Worm (Caenorhabditis elegans) whole organism, L1 larva: ENCODE data around the gene lips-1.
A peak's percentile ranks its signal among the peaks of the same experiment; 100 is the strongest.

Source experiments
- C16A3.4 ChIP-seq: fragments of 150-350 bp; optimal IDR thresholded peaks from 2 replicates; lab custom pipeline; 2014; ENCODE audit warnings: missing biosample characterization, missing genetic modification characterization
- C34B4.2 ChIP-seq: sonication (generic microtip); optimal IDR thresholded peaks from 2 replicates; lab custom pipeline; 2017; ENCODE audit warnings: mild to moderate bottlenecking, missing genetic modification characterization, missing compliant biosample characterization
- Y116A8C.19 ChIP-seq: sonication (generic microtip); optimal IDR thresholded peaks from 2 replicates; lab custom pipeline; 2016; ENCODE audit warnings: missing compliant biosample characterization, missing genetic modification characterization, borderline replicate concordance
- aha-1 ChIP-seq: fragments of 150-350 bp; optimal IDR thresholded peaks from 2 replicates; lab custom pipeline; 2014; ENCODE audit warnings: missing biosample characterization, missing genetic modification characterization
- alr-1 ChIP-seq: fragments of 200-800 bp; sonication (Bioruptor generic); optimal IDR thresholded peaks from 2 replicates; lab custom pipeline; 2018; ENCODE audit warnings: borderline replicate concordance, mild to moderate bottlenecking, missing genetic modification characterization, missing compliant biosample characterization
- ama-1 ChIP-seq: fragments of 150-350 bp; optimal IDR thresholded peaks from 2 replicates; lab custom pipeline; 2014
- blmp-1 ChIP-seq: fragments of 150-350 bp; optimal IDR thresholded peaks from 2 replicates; lab custom pipeline; 2014; ENCODE audit warnings: missing biosample characterization, missing genetic modification characterization
- ceh-63 ChIP-seq: fragments of 200-800 bp; sonication (Bioruptor generic); optimal IDR thresholded peaks from 2 replicates; lab custom pipeline; 2018; ENCODE audit warnings: mild to moderate bottlenecking, missing genetic modification characterization, missing compliant biosample characterization
- ceh-8 ChIP-seq: fragments of 200-800 bp; sonication (Bioruptor generic); optimal IDR thresholded peaks from 2 replicates; lab custom pipeline; 2018; ENCODE audit warnings: mild to moderate bottlenecking, missing genetic modification characterization, moderate library complexity, missing compliant biosample characterization
- ceh-82 ChIP-seq, 3 experiments: fragments of 150-350 bp in 1 of 3; sonication (generic microtip) in 2 of 3; optimal IDR thresholded peaks; 2 replicates each; lab custom pipeline; 2014 to 2017; ENCODE audit warnings: missing biosample characterization in 3 of 3, missing genetic modification characterization in 3 of 3
- ceh-88 ChIP-seq: fragments of 200-800 bp; sonication (Bioruptor generic); IDR thresholded peaks from 2 replicates; pipeline ENCODE4 v1.3.6; 2022; ENCODE audit warnings: missing genetic modification characterization, missing compliant biosample characterization
- ceh-90 ChIP-seq: sonication (generic microtip); optimal IDR thresholded peaks from 2 replicates; lab custom pipeline; 2016; ENCODE audit warnings: missing genetic modification characterization, missing compliant biosample characterization
- dpl-1 ChIP-seq, 3 experiments: fragments of 150-350 bp in 2 of 3; sonication (generic microtip) in 1 of 3; optimal IDR thresholded peaks; 2 replicates each; lab custom pipeline; 2014 to 2017; ENCODE audit warnings: missing biosample characterization in 3 of 3, missing genetic modification characterization in 3 of 3, missing genetic modification reagents in 3 of 3
- efl-1 ChIP-seq, 4 experiments: fragments of 150-350 bp; optimal IDR thresholded peaks in 3 of 4; peaks in 1 of 4; 1 replicate in 1 of 4; 2 replicates in 3 of 4; lab custom pipeline; 2014; ENCODE audit warnings: missing biosample characterization in 2 of 4, missing genetic modification characterization in 2 of 4, missing genetic modification reagents in 2 of 4
- egl-13 ChIP-seq: sonication (generic microtip); optimal IDR thresholded peaks from 2 replicates; lab custom pipeline; 2016; ENCODE audit warnings: missing genotype, missing genetic modification reagents, missing genetic modification characterization, missing compliant biosample characterization
- elt-2 ChIP-seq: sonication (generic microtip); optimal IDR thresholded peaks from 2 replicates; lab custom pipeline; 2016; ENCODE audit warnings: missing genetic modification characterization, mild to moderate bottlenecking, inconsistent platforms, missing compliant biosample characterization, missing genetic modification reagents
- ets-5 ChIP-seq: fragments of 200-800 bp; sonication (Bioruptor generic); IDR thresholded peaks from 2 replicates; pipeline ENCODE4 v1.3.6; 2022; ENCODE audit warnings: missing genetic modification characterization, missing compliant biosample characterization
- fkh-10 ChIP-seq: sonication (generic microtip); optimal IDR thresholded peaks from 2 replicates; lab custom pipeline; 2017; ENCODE audit warnings: missing biosample characterization, missing genetic modification reagents, missing genetic modification characterization
- fkh-4 ChIP-seq: sonication (generic microtip); optimal IDR thresholded peaks from 2 replicates; lab custom pipeline; 2016; ENCODE audit warnings: missing compliant biosample characterization, missing genetic modification characterization, borderline replicate concordance
- fkh-8 ChIP-seq: sonication (generic microtip); optimal IDR thresholded peaks from 2 replicates; lab custom pipeline; 2016; ENCODE audit warnings: mild to moderate bottlenecking, missing genetic modification characterization, missing compliant biosample characterization
- fos-1 ChIP-seq: fragments of 150-350 bp; optimal IDR thresholded peaks from 2 replicates; lab custom pipeline; 2014; ENCODE audit warnings: missing biosample characterization, missing genetic modification characterization
- grh-1 ChIP-seq: fragments of 200-800 bp; sonication (Bioruptor generic); IDR thresholded peaks from 2 replicates; pipeline ENCODE4 v1.3.6; 2022; ENCODE audit warnings: missing genetic modification reagents, missing genetic modification characterization, missing compliant biosample characterization
- hlh-4 ChIP-seq: sonication (generic microtip); optimal IDR thresholded peaks from 2 replicates; lab custom pipeline; 2016; ENCODE audit warnings: mild to moderate bottlenecking, missing genetic modification characterization, missing compliant biosample characterization
- irx-1 ChIP-seq: sonication (generic microtip); optimal IDR thresholded peaks from 2 replicates; lab custom pipeline; 2016; ENCODE audit warnings: missing genetic modification characterization, missing compliant biosample characterization
- jun-1 ChIP-seq: fragments of 150-350 bp; optimal IDR thresholded peaks from 2 replicates; lab custom pipeline; 2014; ENCODE audit warnings: missing biosample characterization, missing genetic modification reagents, missing genetic modification characterization
- lin-14 ChIP-seq: fragments of 200-800 bp; sonication (Bioruptor generic); optimal IDR thresholded peaks from 2 replicates; lab custom pipeline; 2018; ENCODE audit warnings: mild to moderate bottlenecking, missing genetic modification characterization, moderate library complexity, missing compliant biosample characterization
- lin-39 ChIP-seq: fragments of 150-350 bp; optimal IDR thresholded peaks from 2 replicates; lab custom pipeline; 2014; ENCODE audit warnings: missing biosample characterization, missing genetic modification reagents, missing genetic modification characterization
- lir-3 ChIP-seq: sonication (generic microtip); optimal IDR thresholded peaks from 2 replicates; lab custom pipeline; 2016; ENCODE audit warnings: mild to moderate bottlenecking, missing genetic modification characterization, moderate library complexity, missing compliant biosample characterization; ENCODE audit not compliant: poor library complexity
- lsy-2 ChIP-seq, 2 experiments: fragments of 150-350 bp; optimal IDR thresholded peaks; 2 replicates each; lab custom pipeline; 2014; ENCODE audit warnings: missing biosample characterization in 2 of 2, missing genetic modification characterization in 2 of 2
- mep-1 ChIP-seq: fragments of 150-350 bp; optimal IDR thresholded peaks from 2 replicates; lab custom pipeline; 2014; ENCODE audit warnings: missing biosample characterization, missing genetic modification characterization
- nhr-11 ChIP-seq: fragments of 150-350 bp; optimal IDR thresholded peaks from 2 replicates; lab custom pipeline; 2014; ENCODE audit warnings: missing biosample characterization, missing genetic modification characterization
- nhr-12 ChIP-seq: sonication (generic microtip); optimal IDR thresholded peaks from 2 replicates; lab custom pipeline; 2017; ENCODE audit warnings: missing biosample characterization, missing genetic modification characterization
- nhr-19 ChIP-seq: fragments of 200-800 bp; sonication (Bioruptor generic); conservative IDR thresholded peaks from 2 replicates; pipeline ENCODE4 v1.3.6; 2022; ENCODE audit warnings: missing genetic modification characterization, missing compliant biosample characterization
- nhr-237 ChIP-seq: fragments of 150-350 bp; optimal IDR thresholded peaks from 2 replicates; lab custom pipeline; 2014; ENCODE audit warnings: missing biosample characterization, missing genetic modification characterization
- nhr-47 ChIP-seq: sonication (generic microtip); optimal IDR thresholded peaks from 2 replicates; lab custom pipeline; 2016; ENCODE audit warnings: mild to moderate bottlenecking, missing genetic modification characterization, moderate library complexity, missing compliant biosample characterization
- nhr-71 ChIP-seq: sonication (generic microtip); optimal IDR thresholded peaks from 2 replicates; lab custom pipeline; 2016; ENCODE audit warnings: mild to moderate bottlenecking, missing genetic modification characterization, moderate library complexity, missing compliant biosample characterization
- nhr-76 ChIP-seq: sonication (generic microtip); optimal IDR thresholded peaks from 2 replicates; lab custom pipeline; 2017; ENCODE audit warnings: missing biosample characterization, missing genetic modification characterization
- nhr-85 ChIP-seq: sonication (generic microtip); peaks from one replicate; lab custom pipeline; 2016; ENCODE audit warnings: missing genetic modification characterization, inconsistent platforms, missing compliant biosample characterization
- pax-3 ChIP-seq: fragments of 200-800 bp; sonication (Bioruptor generic); optimal IDR thresholded peaks from 2 replicates; lab custom pipeline; 2018; ENCODE audit warnings: mild to moderate bottlenecking, missing genetic modification characterization, moderate library complexity, missing compliant biosample characterization
- rnt-1 ChIP-seq: sonication (generic microtip); optimal IDR thresholded peaks from 2 replicates; lab custom pipeline; 2016; ENCODE audit warnings: mild to moderate bottlenecking, missing genetic modification characterization, moderate library complexity, missing compliant biosample characterization
- skn-1 ChIP-seq: fragments of 150-350 bp; optimal IDR thresholded peaks from 2 replicates; lab custom pipeline; 2014; ENCODE audit warnings: missing biosample characterization, missing genetic modification characterization
- snpc-4 ChIP-seq: fragments of 150-350 bp; optimal IDR thresholded peaks from 2 replicates; lab custom pipeline; 2014; ENCODE audit warnings: missing biosample characterization, missing genetic modification characterization
- sox-4 ChIP-seq: sonication (generic microtip); optimal IDR thresholded peaks from 2 replicates; lab custom pipeline; 2016; ENCODE audit warnings: missing genetic modification characterization, missing compliant biosample characterization
- sup-37 ChIP-seq: fragments of 200-800 bp; sonication (Bioruptor generic); optimal IDR thresholded peaks from 2 replicates; lab custom pipeline; 2018; ENCODE audit warnings: mild to moderate bottlenecking, missing genetic modification characterization, missing compliant biosample characterization
- swsn-7 ChIP-seq: sonication (generic microtip); optimal IDR thresholded peaks from 2 replicates; lab custom pipeline; 2016; ENCODE audit warnings: missing genetic modification characterization, missing compliant biosample characterization
- tbx-2 ChIP-seq: sonication (generic microtip); optimal IDR thresholded peaks from 2 replicates; lab custom pipeline; 2016; ENCODE audit warnings: missing genetic modification characterization, missing compliant biosample characterization
- tlp-1 ChIP-seq: fragments of 150-350 bp; optimal IDR thresholded peaks from 2 replicates; lab custom pipeline; 2014; ENCODE audit warnings: missing biosample characterization, missing genetic modification characterization
- unc-130 ChIP-seq: fragments of 150-350 bp; optimal IDR thresholded peaks from 2 replicates; lab custom pipeline; 2017; ENCODE audit warnings: missing biosample characterization, missing genetic modification characterization, inconsistent platforms
- unc-30 ChIP-seq: sonication (generic microtip); optimal IDR thresholded peaks from 2 replicates; lab custom pipeline; 2017; ENCODE audit warnings: missing biosample characterization, missing genetic modification characterization
- unc-86 ChIP-seq: sonication (generic microtip); optimal IDR thresholded peaks from 2 replicates; lab custom pipeline; 2016; ENCODE audit warnings: missing genetic modification characterization, missing compliant biosample characterization
- vab-15 ChIP-seq: sonication (generic microtip); optimal IDR thresholded peaks from 2 replicates; lab custom pipeline; 2017; ENCODE audit warnings: missing genotype, mild to moderate bottlenecking, missing genetic modification characterization, missing compliant biosample characterization
- xbp-1 ChIP-seq: sonication (generic microtip); optimal IDR thresholded peaks from 2 replicates; lab custom pipeline; 2016; ENCODE audit warnings: missing genetic modification characterization, missing compliant biosample characterization
- zag-1 ChIP-seq: fragments of 150-350 bp; optimal IDR thresholded peaks from 2 replicates; lab custom pipeline; 2014; ENCODE audit warnings: missing biosample characterization, missing genetic modification characterization
- zip-4 ChIP-seq: fragments of 200-800 bp; sonication (Bioruptor generic); optimal IDR thresholded peaks from 2 replicates; lab custom pipeline; 2018; ENCODE audit warnings: mild to moderate bottlenecking, missing genetic modification characterization, moderate library complexity, missing compliant biosample characterization

The lips-1 gene

ce11 chrX:12513415-12513814 lies 20.8 kb downstream of the lips-1 start:
- TF ChIP-seq irx-1 (tag; lab: Kevin White, UChicago) (no peak), pax-3 (tag; lab: Kevin White, UChicago) (no peak), fkh-10 (GFP tag; lab: Kevin White, UChicago) (peak; percentile 29), unc-130 (tag; lab: Kevin White, UChicago) (no peak), swsn-7 (peak; percentile 18), dpl-1 (GFP tag; optimal IDR thresholded peaks at IDR 0.05; lab: Kevin White, UChicago) (no peak), alr-1 (tag; lab: Kevin White, UChicago) (no peak), lir-3 (tag; lab: Kevin White, UChicago) (no peak), C16A3.4 (tag; lab: Kevin White, UChicago) (no peak), unc-30 (tag; lab: Kevin White, UChicago) (no peak), unc-86 (tag; lab: Kevin White, UChicago) (peak; percentile 77), lin-14 (peak; percentile 59), nhr-12 (tag; lab: Kevin White, UChicago) (no peak), ceh-82 (tag; optimal IDR thresholded peaks at IDR 0.05; lab: Kevin White, UChicago) (peak in 1 of 3 experiments; percentile 34), nhr-237 (tag; lab: Kevin White, UChicago) (no peak), ceh-88 (GFP tag; lab: Robert Waterston, UW) (no peak), nhr-85 (tag; lab: Kevin White, UChicago) (no peak), blmp-1 (tag; lab: Kevin White, UChicago) (no peak), nhr-11 (tag; lab: Kevin White, UChicago) (no peak), jun-1 (tag; lab: Kevin White, UChicago) (no peak), egl-13 (tag; lab: Kevin White, UChicago) (peak; percentile 79), ceh-63 (no peak), sup-37 (GFP tag; lab: Kevin White, UChicago) (no peak), mep-1 (no peak), tbx-2 (peak; percentile 8), nhr-76 (no peak), tlp-1 (tag; lab: Kevin White, UChicago) (no peak), zip-4 (GFP tag; lab: Kevin White, UChicago) (no peak), sox-4 (tag; lab: Kevin White, UChicago) (no peak), snpc-4 (tag; lab: Kevin White, UChicago) (no peak), fos-1 (tag; lab: Kevin White, UChicago) (no peak), vab-15 (tag; lab: Kevin White, UChicago) (no peak), grh-1 (GFP tag; lab: Robert Waterston, UW) (no peak), zag-1 (no peak), xbp-1 (peak; percentile 3), nhr-47 (tag; lab: Kevin White, UChicago) (peak; percentile 47), ceh-90 (tag; lab: Kevin White, UChicago) (no peak), fkh-4 (tag; lab: Kevin White, UChicago) (no peak), hlh-4 (tag; lab: Kevin White, UChicago) (no peak), ama-1 (lab: Kevin White, UChicago) (no peak), elt-2 (no peak), ceh-8 (no peak), Y116A8C.19 (tag; lab: Kevin White, UChicago) (no peak), nhr-19 (no peak; the same call in 1 of the 2 replicates), aha-1 (tag; lab: Kevin White, UChicago) (no peak), fkh-8 (peak; percentile 76), lsy-2 (tag; optimal IDR thresholded peaks at IDR 0.05; lab: Kevin White, UChicago) (no peak), skn-1 (tag; lab: Kevin White, UChicago) (no peak), rnt-1 (tag; lab: Kevin White, UChicago) (no peak), nhr-71 (tag; lab: Kevin White, UChicago) (peak; percentile 51), C34B4.2 (no peak), ets-5 (GFP tag; lab: Robert Waterston, UW) (no peak), efl-1 (optimal IDR thresholded peaks at IDR 0.05; lab: Kevin White, UChicago) (no peak), efl-1 (GFP tag; optimal IDR thresholded peaks at IDR 0.05 in 1 of 2; lab: Kevin White, UChicago) (no peak), lin-39 (tag; lab: Kevin White, UChicago) (no peak)
- TF ChIP-seq, all 84 proteins: peak for 11
